Fruit fly (Drosophila melanogaster): ENCODE results near the gene CG18641.

Gene CG18641

dm6 chr2L:2365077-2365651 lies 50.0 kb downstream of the CG18641 start, which contains the start of the genes Rab5 and Axud1 (continued):
- peak; percentile 29 for TF ChIP-seq HmgD (GFP tag; optimal IDR thresholded peaks at IDR 0.05)
- TF ChIP-seq aop (GFP tag; IDR thresholded peaks at IDR 0.05), result no peak
- TF ChIP-seq dysf (GFP tag; IDR thresholded peaks at IDR 0.05), result no peak
- TF ChIP-seq Bdp1 (GFP tag; optimal IDR thresholded peaks at IDR 0.05), result no peak
- no peak for TF ChIP-seq fd102C (GFP tag; optimal IDR thresholded peaks at IDR 0.05)
- no peak for TF ChIP-seq cas (GFP tag; IDR thresholded peaks at IDR 0.05)
- no peak for TF ChIP-seq oc (tag; optimal IDR thresholded peaks at IDR 0.05)
- TF ChIP-seq CG16813 (GFP tag; IDR thresholded peaks at IDR 0.05; ENCODE audit: partially characterized antibody), result peak; percentile 15; the same call in 1 of the 3 replicates
- TF ChIP-seq Hmx (GFP tag; optimal IDR thresholded peaks at IDR 0.05), result no peak
- no peak for TF ChIP-seq CG11723 (GFP tag; optimal IDR thresholded peaks at IDR 0.05)
- no peak for TF ChIP-seq ems (GFP tag; optimal IDR thresholded peaks at IDR 0.05)
- TF ChIP-seq Optix (GFP tag; IDR thresholded peaks at IDR 0.05), result no peak
- no peak for TF ChIP-seq CrebB (tag; optimal IDR thresholded peaks at IDR 0.05)
- no peak for TF ChIP-seq chif (GFP tag; optimal IDR thresholded peaks at IDR 0.05)
- no peak for TF ChIP-seq CG3281 (GFP tag; optimal IDR thresholded peaks at IDR 0.05)
- no peak for TF ChIP-seq twi (tag; optimal IDR thresholded peaks at IDR 0.05)
- peak; percentile 59 for TF ChIP-seq Sry-δ (GFP tag; optimal IDR thresholded peaks at IDR 0.05)

dm6 chr2L:2364200-2364754 lies 50.8 kb downstream of the CG18641 start:
- TF ChIP-seq schlank (tag; optimal IDR thresholded peaks at IDR 0.05) (no peak), HLH4C (GFP tag; IDR thresholded peaks at IDR 0.05; ENCODE audit: partially characterized antibody) (peak; percentile 44; the same call in 2 of the 3 replicates), Opbp (GFP tag; IDR thresholded peaks at IDR 0.05; ENCODE audit: partially characterized antibody) (peak; percentile 64; the same call in 1 of the 3 replicates), CG8290 (GFP tag; optimal IDR thresholded peaks at IDR 0.05) (no peak), CG8290 (tag; optimal IDR thresholded peaks at IDR 0.05) (peak in 1 of 2 experiments; percentile 63), ssp (GFP tag; IDR thresholded peaks at IDR 0.05) (no peak), Oaz (GFP tag; IDR thresholded peaks at IDR 0.05) (no peak), CG12236 (GFP tag; optimal IDR thresholded peaks at IDR 0.05) (no peak), Aef1 (GFP tag; IDR thresholded peaks at IDR 0.05) (no peak), Sox100B (GFP tag; optimal IDR thresholded peaks at IDR 0.05) (no peak), CG4707 (GFP tag; optimal IDR thresholded peaks at IDR 0.05) (peak; percentile 95), toy (GFP tag; IDR thresholded peaks at IDR 0.05) (no peak), CG10565 (GFP tag; optimal IDR thresholded peaks at IDR 0.05) (no peak), CG1529 (GFP tag; optimal IDR thresholded peaks at IDR 0.05) (no peak), ATbp (GFP tag; optimal IDR thresholded peaks at IDR 0.05) (no peak), lbe (GFP tag; optimal IDR thresholded peaks at IDR 0.05) (no peak), en (GFP tag; optimal IDR thresholded peaks at IDR 0.05) (no peak), MBD-R2 (GFP tag; IDR thresholded peaks at IDR 0.05) (peak; percentile 15; the same call in 1 of the 2 replicates), Bdp1 (GFP tag; optimal IDR thresholded peaks at IDR 0.05) (no peak), CG4617 (GFP tag; optimal IDR thresholded peaks at IDR 0.05; ENCODE audit: borderline replicate concordance) (peak; percentile 77), CG6254 (GFP tag; optimal IDR thresholded peaks at IDR 0.05) (no peak), chinmo (GFP tag; IDR thresholded peaks at IDR 0.05; ENCODE audit: partially characterized antibody) (peak; percentile 98), Nf-YC (tag; optimal IDR thresholded peaks at IDR 0.05) (peak; percentile 14), Nf-YA (GFP tag; IDR thresholded peaks at IDR 0.05) (no peak), sr (GFP tag; IDR thresholded peaks at IDR 0.05) (peak; percentile 39; the same call in 1 of the 3 replicates), HLH54F (GFP tag; optimal IDR thresholded peaks at IDR 0.05) (no peak), slou (GFP tag; optimal IDR thresholded peaks at IDR 0.05) (no peak), sna (GFP tag; IDR thresholded peaks at IDR 0.05; ENCODE audit: partially characterized antibody) (0 out of 2 replicates have a peak, but pooled peaks have one; percentile 36), pb (GFP tag; optimal IDR thresholded peaks at IDR 0.05) (no peak), bbx (GFP tag; IDR thresholded peaks at IDR 0.05; ENCODE audit: partially characterized antibody) (peak; percentile 72), row (GFP tag; IDR thresholded peaks at IDR 0.05) (peak; percentile 82), tup (GFP tag; optimal IDR thresholded peaks at IDR 0.05) (no peak), Awh (GFP tag; IDR thresholded peaks at IDR 0.05) (no peak), peb (GFP tag; IDR thresholded peaks at IDR 0.05) (no peak)

Data from whole organism, embryonic.